Worm (Caenorhabditis elegans) whole organism, young adult: ENCODE data around the gene arid-1.

ENCODE experiments used
- B0035.1 ChIP-seq: sonication (generic microtip); optimal IDR thresholded peaks from 2 replicates; lab custom pipeline; 2016; ENCODE audit warnings: missing genetic modification characterization, mild to moderate bottlenecking, missing compliant biosample characterization, missing genotype, missing genetic modification reagents
- B0336.3 ChIP-seq: fragments of 200-800 bp; sonication (Bioruptor generic); IDR thresholded peaks from 2 replicates; pipeline ENCODE4 v1.3.6; 2022; ENCODE audit warnings: missing genetic modification characterization, missing compliant biosample characterization
- F22D6.2 ChIP-seq: sonication (generic microtip); optimal IDR thresholded peaks from 2 replicates; lab custom pipeline; 2016; ENCODE audit warnings: mild to moderate bottlenecking, missing genetic modification characterization, missing compliant biosample characterization
- F55B11.4 ChIP-seq: sonication (generic microtip); optimal IDR thresholded peaks from 2 replicates; lab custom pipeline; 2016; ENCODE audit warnings: missing compliant biosample characterization, missing genetic modification characterization, borderline replicate concordance; ENCODE audit not compliant: insufficient read depth
- F57C9.4 ChIP-seq: sonication (generic microtip); optimal IDR thresholded peaks from 2 replicates; lab custom pipeline; 2017; ENCODE audit warnings: mild to moderate bottlenecking, missing genetic modification characterization, missing compliant biosample characterization
- Y53G8AR.9 ChIP-seq: fragments of 200-800 bp; sonication (Bioruptor generic); conservative IDR thresholded peaks from 2 replicates; pipeline ENCODE4 v1.3.6; 2022; ENCODE audit warnings: missing genetic modification reagents, missing genetic modification characterization, missing compliant biosample characterization
- athp-1 ChIP-seq: sonication (generic microtip); optimal IDR thresholded peaks from 2 replicates; lab custom pipeline; 2017; ENCODE audit warnings: mild to moderate bottlenecking, missing genetic modification characterization, missing compliant biosample characterization
- attf-5 ChIP-seq: fragments of 200-800 bp; sonication (Bioruptor generic); optimal IDR thresholded peaks from 2 replicates; lab custom pipeline; 2018; ENCODE audit warnings: mild to moderate bottlenecking, missing genetic modification characterization, missing compliant biosample characterization
- attf-6 ChIP-seq: fragments of 200-800 bp; sonication (Bioruptor generic); IDR thresholded peaks from 2 replicates; pipeline ENCODE4 v1.3.6; 2022; ENCODE audit warnings: missing genetic modification reagents, missing genetic modification characterization, missing compliant biosample characterization
- bed-2 ChIP-seq: fragments of 200-800 bp; sonication (Bioruptor generic); IDR thresholded peaks from 2 replicates; pipeline ENCODE4 v1.3.6; 2022; ENCODE audit warnings: missing genetic modification reagents, missing genetic modification characterization, missing compliant biosample characterization
- ccch-3 ChIP-seq: fragments of 200-800 bp; sonication (Bioruptor generic); optimal IDR thresholded peaks from 2 replicates; lab custom pipeline; 2018; ENCODE audit warnings: mild to moderate bottlenecking, missing genetic modification characterization, missing compliant biosample characterization
- cebp-1 ChIP-seq, 2 experiments: fragments of 200-800 bp in 1 of 2; sonication (Bioruptor generic) in 1 of 2; sonication (generic microtip) in 1 of 2; IDR thresholded peaks in 1 of 2; optimal IDR thresholded peaks in 1 of 2; 2 replicates each; pipeline versions ENCODE4 v1.3.6 to Lab custom; 2017 to 2022; ENCODE audit warnings: missing compliant biosample characterization in 2 of 2, missing genetic modification characterization in 2 of 2, mild to moderate bottlenecking in 1 of 2, missing genetic modification reagents in 1 of 2, moderate library complexity in 1 of 2
- ceh-27 ChIP-seq: fragments of 200-800 bp; sonication (Bioruptor generic); optimal IDR thresholded peaks from 2 replicates; lab custom pipeline; 2018; ENCODE audit warnings: mild to moderate bottlenecking, missing genetic modification characterization, moderate library complexity, missing compliant biosample characterization
- dox-1 ChIP-seq: fragments of 200-800 bp; sonication (Bioruptor generic); IDR thresholded peaks from 2 replicates; pipeline ENCODE4 v1.3.6; 2022; ENCODE audit warnings: missing genetic modification reagents, missing genetic modification characterization, missing compliant biosample characterization
- dpl-1 ChIP-seq: fragments of 150-350 bp; optimal IDR thresholded peaks from 2 replicates; lab custom pipeline; 2014; ENCODE audit warnings: missing biosample characterization, missing genetic modification reagents, missing genetic modification characterization
- egrh-3 ChIP-seq: fragments of 200-800 bp; sonication (Bioruptor generic); IDR thresholded peaks from 2 replicates; pipeline ENCODE4 v1.3.6; 2022; ENCODE audit warnings: missing genetic modification reagents, missing genetic modification characterization, missing compliant biosample characterization
- fkh-3 ChIP-seq: sonication (generic microtip); optimal IDR thresholded peaks from 2 replicates; lab custom pipeline; 2016; ENCODE audit warnings: mild to moderate bottlenecking, missing genetic modification characterization, missing compliant biosample characterization
- hmg-1.2 ChIP-seq: fragments of 200-800 bp; sonication (Bioruptor generic); IDR thresholded peaks from 2 replicates; pipeline ENCODE4 v1.3.6; 2022; ENCODE audit warnings: missing genetic modification reagents, missing genetic modification characterization, missing compliant biosample characterization
- hmg-20 ChIP-seq: fragments of 200-800 bp; sonication (Bioruptor generic); IDR thresholded peaks from 2 replicates; pipeline ENCODE4 v1.3.6; 2022; ENCODE audit warnings: missing genetic modification reagents, missing genetic modification characterization, missing compliant biosample characterization
- hsf-1 ChIP-seq: fragments of 200-800 bp; sonication (Bioruptor generic); IDR thresholded peaks from 2 replicates; pipeline ENCODE4 v1.3.6; 2022; ENCODE audit warnings: missing genetic modification reagents, missing genetic modification characterization, missing compliant biosample characterization
- madf-6 ChIP-seq: fragments of 200-800 bp; sonication (Bioruptor generic); IDR thresholded peaks from 2 replicates; pipeline ENCODE4 v1.3.6; 2022; ENCODE audit warnings: missing genetic modification reagents, missing genetic modification characterization, missing compliant biosample characterization
- mes-4 ChIP-seq: sonication (generic microtip); optimal IDR thresholded peaks from 2 replicates; lab custom pipeline; 2016; ENCODE audit warnings: missing genotype, missing genetic modification characterization, missing compliant biosample characterization
- mxl-1 ChIP-seq: sonication (generic microtip); optimal IDR thresholded peaks from 2 replicates; lab custom pipeline; 2016; ENCODE audit warnings: missing genetic modification characterization, missing compliant biosample characterization
- nfya-1 ChIP-seq: sonication (generic microtip); optimal IDR thresholded peaks from 2 replicates; lab custom pipeline; 2017; ENCODE audit warnings: antibody characterized with exemption, missing compliant biosample characterization, missing genetic modification characterization, borderline replicate concordance; ENCODE audit not compliant: insufficient read depth
- nhr-80 ChIP-seq: sonication (generic microtip); optimal IDR thresholded peaks from 2 replicates; lab custom pipeline; 2016; ENCODE audit warnings: missing genetic modification characterization, missing compliant biosample characterization
- nhr-90 ChIP-seq: sonication (generic microtip); optimal IDR thresholded peaks from 2 replicates; lab custom pipeline; 2016; ENCODE audit warnings: missing genotype, mild to moderate bottlenecking, missing genetic modification characterization, missing compliant biosample characterization
- rcor-1 ChIP-seq: fragments of 200-800 bp; sonication (Bioruptor generic); IDR thresholded peaks from 2 replicates; pipeline ENCODE4 v1.3.6; 2022; ENCODE audit warnings: missing genetic modification reagents, missing genetic modification characterization, missing compliant biosample characterization
- rec-8 ChIP-seq, 2 experiments: sonication (generic microtip); optimal IDR thresholded peaks; 2 replicates each; lab custom pipeline; 2016; ENCODE audit warnings: mild to moderate bottlenecking in 2 of 2, missing genetic modification characterization in 2 of 2, missing genetic modification reagents in 2 of 2, missing genotype in 2 of 2, missing biosample characterization in 1 of 2, missing compliant biosample characterization in 1 of 2, moderate library complexity in 1 of 2
- repo-1 ChIP-seq: sonication (generic microtip); optimal IDR thresholded peaks from 2 replicates; lab custom pipeline; 2017; ENCODE audit warnings: mild to moderate bottlenecking, missing genetic modification characterization, missing compliant biosample characterization
- sdz-38 ChIP-seq: sonication (generic microtip); optimal IDR thresholded peaks from 2 replicates; lab custom pipeline; 2016; ENCODE audit warnings: missing genotype, missing genetic modification characterization, missing compliant biosample characterization
- tbp1 ChIP-seq: fragments of 200-800 bp; sonication (Bioruptor generic); optimal IDR thresholded peaks from 2 replicates; lab custom pipeline; 2018; ENCODE audit warnings: mild to moderate bottlenecking, missing genetic modification characterization, missing compliant biosample characterization
- unc-130 ChIP-seq: sonication (generic microtip); optimal IDR thresholded peaks from 2 replicates; lab custom pipeline; 2016; ENCODE audit warnings: missing genetic modification reagents, missing genetic modification characterization, missing compliant biosample characterization
- zfh-2 ChIP-seq: fragments of 200-800 bp; sonication (Bioruptor generic); conservative IDR thresholded peaks from 2 replicates; pipeline ENCODE4 v1.3.6; 2022; ENCODE audit warnings: missing genetic modification reagents, missing genetic modification characterization, missing compliant biosample characterization

The arid-1 gene

ce11 chrV:151310-151709, 34.7 kb upstream of the arid-1 start, which contains the start of gene W03F9.4:
Gene W03F9.4, minus strand, starts transcription at chrV:151388.
- TF ChIP-seq mxl-1 (tag; lab: Kevin White, UChicago) (no peak), nhr-80 (peak; percentile 73), nhr-90 (no peak)

- TF ChIP-seq repo-1 (tag; lab: Kevin White, UChicago) (no peak), zfh-2 (GFP tag; lab: Robert Waterston, UW) (peak; percentile 87), egrh-3 (GFP tag; lab: Robert Waterston, UW) (peak; percentile 62; the same call in 1 of the 2 replicates)
Observed at ce11 chrV:152156-152555, 33.8 kb upstream of the arid-1 start.

- TF ChIP-seq egrh-3 (GFP tag; lab: Robert Waterston, UW) (no peak), F22D6.2 (tag; lab: Kevin White, UChicago) (no peak), athp-1 (tag; lab: Kevin White, UChicago) (no peak), fkh-3 (tag; lab: Kevin White, UChicago) (no peak), F55B11.4 (tag; lab: Kevin White, UChicago) (no peak), B0035.1 (tag; lab: Kevin White, UChicago) (no peak), sdz-38 (tag; lab: Kevin White, UChicago) (no peak), nfya-1 (tag; lab: Kevin White, UChicago) (no peak), dpl-1 (no peak)
Observed at ce11 chrV:153867-154266, 32.1 kb upstream of the arid-1 start.

ce11 chrV:155215-155614, 30.8 kb upstream of the arid-1 start:
- 0 out of 2 replicates have a peak, but pooled peaks have one; percentile 43 for TF ChIP-seq dox-1 (GFP tag; lab: Robert Waterston, UW)
- TF ChIP-seq tbp1, result no peak
- TF ChIP-seq attf-6 (GFP tag; lab: Robert Waterston, UW), result no peak
- TF ChIP-seq cebp-1 (GFP tag; IDR thresholded peaks at IDR 0.05; lab: Robert Waterston, UW), result no peak
- TF ChIP-seq cebp-1 (tag; optimal IDR thresholded peaks at IDR 0.05; lab: Kevin White, UChicago), result no peak
- peak; percentile 29 for TF ChIP-seq nhr-80
- TF ChIP-seq unc-130 (GFP tag; lab: Kevin White, UChicago), result no peak
- peak; percentile 7 for TF ChIP-seq attf-5 (GFP tag; lab: Kevin White, UChicago)
- no peak for TF ChIP-seq hsf-1 (GFP tag; lab: Robert Waterston, UW)
- no peak for TF ChIP-seq ceh-27 (GFP tag; lab: Kevin White, UChicago)
- no peak for TF ChIP-seq F57C9.4 (tag; lab: Kevin White, UChicago)
- 0 out of 2 replicates have a peak, but pooled peaks have one; percentile 30 for TF ChIP-seq madf-6 (GFP tag; lab: Robert Waterston, UW)
- peak; percentile 78 for TF ChIP-seq hmg-1.2 (GFP tag; lab: Robert Waterston, UW)
- TF ChIP-seq rcor-1 (GFP tag; lab: Robert Waterston, UW), result no peak
- no peak for TF ChIP-seq rec-8 (tag; optimal IDR thresholded peaks at IDR 0.05; lab: Kevin White, UChicago)
- TF ChIP-seq Y53G8AR.9 (GFP tag; lab: Robert Waterston, UW), result 0 out of 2 replicates have a peak, but pooled peaks have one; percentile 44
- TF ChIP-seq ccch-3, result no peak
- no peak for TF ChIP-seq hmg-20 (GFP tag; lab: Robert Waterston, UW)
- 0 out of 2 replicates have a peak, but pooled peaks have one; percentile 31 for TF ChIP-seq bed-2
- peak; percentile 48; the same call in 1 of the 2 replicates for TF ChIP-seq zfh-2 (GFP tag; lab: Robert Waterston, UW)
- TF ChIP-seq B0336.3 (GFP tag; lab: Robert Waterston, UW), result no peak
- no peak for TF ChIP-seq mes-4 (tag; lab: Kevin White, UChicago)
